Fruit fly (Drosophila melanogaster): ENCODE data around the gene mRpL45.
A peak's percentile ranks its signal among the peaks of the same experiment; 100 is the strongest.

mRpL45 gene

DNA sequence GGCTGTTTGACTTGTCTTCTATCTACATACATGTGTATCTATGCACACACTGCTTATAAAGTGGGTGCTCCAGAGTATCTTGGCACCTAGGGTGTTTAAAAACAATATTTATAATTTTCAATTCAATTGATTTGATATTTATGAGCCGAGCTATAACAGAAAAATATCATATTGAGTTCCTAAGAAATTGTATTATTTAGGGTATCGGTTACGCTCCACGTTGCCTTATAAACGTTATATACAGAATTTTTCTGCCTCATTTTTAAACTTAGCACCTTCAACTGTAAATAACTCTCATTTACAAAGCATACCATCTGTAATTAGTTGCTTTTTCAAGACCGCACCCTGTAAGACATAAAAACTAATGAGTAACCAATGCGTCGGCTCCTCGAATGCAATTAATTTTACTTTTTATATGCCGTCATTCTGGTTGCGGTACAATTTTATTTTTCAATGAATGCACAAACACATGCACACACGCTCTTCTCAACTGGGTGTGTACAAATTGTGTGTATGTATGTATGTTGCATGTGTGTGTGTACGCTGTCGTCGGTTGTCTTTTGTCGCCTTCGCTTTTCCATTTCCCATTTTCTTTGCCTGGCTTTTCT lies 27.5 kb upstream of the mRpL45 start:
- no peak for TF ChIP-seq Rel (GFP tag; optimal IDR thresholded peaks at IDR 0.05)
- TF ChIP-seq Rel (tag; optimal IDR thresholded peaks at IDR 0.05) = no peak
- TF ChIP-seq Jra (GFP tag; optimal IDR thresholded peaks at IDR 0.05) = no peak
- TF ChIP-seq psq (GFP tag; optimal IDR thresholded peaks at IDR 0.05) = peak; percentile 26
- TF ChIP-seq CG9705 (GFP tag; optimal IDR thresholded peaks at IDR 0.05) = no peak
- no peak for TF ChIP-seq usp (GFP tag; optimal IDR thresholded peaks at IDR 0.05)
- no peak for TF ChIP-seq Dif (GFP tag; optimal IDR thresholded peaks at IDR 0.05; ENCODE audit: partially characterized antibody)
- no peak for TF ChIP-seq CG32264 (GFP tag; optimal IDR thresholded peaks at IDR 0.05)
- TF ChIP-seq rgr (GFP tag; optimal IDR thresholded peaks at IDR 0.05) = peak; percentile 7
- TF ChIP-seq Hr83 (GFP tag; optimal IDR thresholded peaks at IDR 0.05; ENCODE audit: poor library complexity, severe bottlenecking) = no peak
- TF ChIP-seq brk (GFP tag; optimal IDR thresholded peaks at IDR 0.05) = no peak
- TF ChIP-seq Myc (optimal IDR thresholded peaks at IDR 0.05) = no peak
- no peak for TF ChIP-seq lola (GFP tag; optimal IDR thresholded peaks at IDR 0.05)
- TF ChIP-seq pan (optimal IDR thresholded peaks at IDR 0.05) = no peak
- no peak for TF ChIP-seq N (GFP tag; optimal IDR thresholded peaks at IDR 0.05)
- TF ChIP-seq dmrt93B (GFP tag; optimal IDR thresholded peaks at IDR 0.05) = no peak
- no peak for TF ChIP-seq Hr78 (GFP tag; optimal IDR thresholded peaks at IDR 0.05)
- TF ChIP-seq HLH106 (tag; optimal IDR thresholded peaks at IDR 0.05) = no peak
- peak; percentile 43 for TF ChIP-seq fru (GFP tag; optimal IDR thresholded peaks at IDR 0.05)
- TF ChIP-seq ey (GFP tag; optimal IDR thresholded peaks at IDR 0.05) = peak; percentile 10
- peak in 1 of 2 experiments; percentile 3 for TF ChIP-seq foxo (GFP tag; optimal IDR thresholded peaks at IDR 0.05)
- no peak for TF ChIP-seq sage (GFP tag; optimal IDR thresholded peaks at IDR 0.05)
- TF ChIP-seq Dfd (GFP tag; optimal IDR thresholded peaks at IDR 0.05) = no peak
- no peak for TF ChIP-seq tai (GFP tag; optimal IDR thresholded peaks at IDR 0.05)
- no peak for TF ChIP-seq Abd-B (GFP tag; optimal IDR thresholded peaks at IDR 0.05)
- TF ChIP-seq CrebA (GFP tag; optimal IDR thresholded peaks at IDR 0.05; ENCODE audit: borderline replicate concordance) = no peak
- TF ChIP-seq br (GFP tag; optimal IDR thresholded peaks at IDR 0.05) = peak; percentile 49
- peak; percentile 22 for TF ChIP-seq h (GFP tag; optimal IDR thresholded peaks at IDR 0.05)
- peak; percentile 33 for TF ChIP-seq OdsH (GFP tag; optimal IDR thresholded peaks at IDR 0.05)
- TF ChIP-seq dl (GFP tag; optimal IDR thresholded peaks at IDR 0.05; ENCODE audit: insufficient read depth in 1 of 2, partially characterized antibody in 2 of 2) = no peak
- TF ChIP-seq Vsx2 (GFP tag; optimal IDR thresholded peaks at IDR 0.05; ENCODE audit: partially characterized antibody) = no peak
- no peak for TF ChIP-seq dsf (GFP tag; optimal IDR thresholded peaks at IDR 0.05; ENCODE audit: borderline replicate concordance)
- TF ChIP-seq jim (GFP tag; optimal IDR thresholded peaks at IDR 0.05) = no peak
- TF ChIP-seq sv (GFP tag; optimal IDR thresholded peaks at IDR 0.05) = peak; percentile 5
- no peak for TF ChIP-seq Hnf4 (GFP tag; optimal IDR thresholded peaks at IDR 0.05)
- peak; percentile 9 for TF ChIP-seq woc (GFP tag; optimal IDR thresholded peaks at IDR 0.05)
- no peak for TF ChIP-seq GATAd (GFP tag; optimal IDR thresholded peaks at IDR 0.05)
- no peak for TF ChIP-seq Mio (GFP tag; optimal IDR thresholded peaks at IDR 0.05)
- TF ChIP-seq Sp1 (GFP tag; optimal IDR thresholded peaks at IDR 0.05) = no peak

DNA sequence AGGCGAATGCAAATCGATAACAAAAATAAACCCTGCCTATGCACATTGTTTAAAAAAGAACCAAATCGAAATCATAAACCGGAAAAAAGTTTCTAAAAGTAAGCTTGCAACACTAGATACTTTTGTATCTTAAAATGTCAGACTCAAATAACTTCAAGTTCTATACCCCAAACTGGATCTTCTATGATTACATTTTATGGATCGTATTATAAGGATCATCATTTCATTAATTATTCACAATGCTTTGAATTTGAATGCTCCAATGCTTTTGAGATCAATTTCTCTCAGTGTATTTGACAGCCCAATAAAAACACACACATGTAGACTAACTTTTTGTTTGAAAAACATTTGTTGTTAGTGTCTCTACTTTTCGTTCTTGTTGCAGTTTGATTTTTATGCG lies 24.0 kb upstream of the mRpL45 start:
- TF ChIP-seq dmrt93B (GFP tag; optimal IDR thresholded peaks at IDR 0.05) (no peak), CG9705 (GFP tag; optimal IDR thresholded peaks at IDR 0.05) (no peak), Abd-B (GFP tag; optimal IDR thresholded peaks at IDR 0.05) (no peak), br (GFP tag; optimal IDR thresholded peaks at IDR 0.05) (no peak), sv (GFP tag; optimal IDR thresholded peaks at IDR 0.05) (no peak), rgr (GFP tag; optimal IDR thresholded peaks at IDR 0.05) (no peak), dl (GFP tag; optimal IDR thresholded peaks at IDR 0.05; ENCODE audit: insufficient read depth in 1 of 2, partially characterized antibody in 2 of 2) (no peak), Dif (GFP tag; optimal IDR thresholded peaks at IDR 0.05; ENCODE audit: partially characterized antibody) (no peak), brk (GFP tag; optimal IDR thresholded peaks at IDR 0.05) (no peak), lola (GFP tag; optimal IDR thresholded peaks at IDR 0.05) (no peak), Vsx2 (GFP tag; optimal IDR thresholded peaks at IDR 0.05; ENCODE audit: partially characterized antibody) (no peak), psq (GFP tag; optimal IDR thresholded peaks at IDR 0.05) (no peak), Hnf4 (GFP tag; optimal IDR thresholded peaks at IDR 0.05) (no peak), foxo (GFP tag; optimal IDR thresholded peaks at IDR 0.05) (no peak), OdsH (GFP tag; optimal IDR thresholded peaks at IDR 0.05) (no peak)

Measured in whole organism, wandering third instar larva.